Fruit fly (Drosophila melanogaster): Measurements from ENCODE around the gene CG42729.

The CG42729 gene

dm6 chr3L:15501646-15501972 is 25.7 kb downstream of the CG42729 start:
- no peak for TF ChIP-seq CG17802 (tag; optimal IDR thresholded peaks at IDR 0.05)
- TF ChIP-seq az2 (GFP tag; optimal IDR thresholded peaks at IDR 0.05) = no peak
- TF ChIP-seq Dek (tag; optimal IDR thresholded peaks at IDR 0.05) = no peak
- TF ChIP-seq Ptx1 (GFP tag; IDR thresholded peaks at IDR 0.05) = no peak
- TF ChIP-seq zf30C (GFP tag; optimal IDR thresholded peaks at IDR 0.05) = no peak
- TF ChIP-seq CG4820 (GFP tag; optimal IDR thresholded peaks at IDR 0.05) = no peak
- TF ChIP-seq Awh (GFP tag; IDR thresholded peaks at IDR 0.05) = no peak
- peak; percentile 14 for TF ChIP-seq CG12769 (tag; optimal IDR thresholded peaks at IDR 0.05)
- no peak for TF ChIP-seq C15 (GFP tag; IDR thresholded peaks at IDR 0.05)
- no peak for TF ChIP-seq Asciz (GFP tag; optimal IDR thresholded peaks at IDR 0.05)
- no peak for TF ChIP-seq CG8924 (tag; optimal IDR thresholded peaks at IDR 0.05)
- TF ChIP-seq CG9932 (GFP tag; IDR thresholded peaks at IDR 0.05) = 0 out of 2 replicates have a peak, but pooled peaks have one; percentile 23
- TF ChIP-seq CG2678 (tag; optimal IDR thresholded peaks at IDR 0.05) = peak; percentile 29
- TF ChIP-seq lilli (GFP tag; optimal IDR thresholded peaks at IDR 0.05) = peak; percentile 10
- TF ChIP-seq CG6175 (GFP tag; IDR thresholded peaks at IDR 0.05) = no peak
- no peak for TF ChIP-seq CG16779 (GFP tag; IDR thresholded peaks at IDR 0.05)
- TF ChIP-seq Bgb (GFP tag; IDR thresholded peaks at IDR 0.05; ENCODE audit: partially characterized antibody) = no peak
- no peak for TF ChIP-seq run (tag; optimal IDR thresholded peaks at IDR 0.05)
- 0 out of 2 replicates have a peak, but pooled peaks have one; percentile 36 for TF ChIP-seq CG42726 (GFP tag; IDR thresholded peaks at IDR 0.05; ENCODE audit: partially characterized antibody)
- no peak for TF ChIP-seq Gug (GFP tag; IDR thresholded peaks at IDR 0.05)
- no peak for TF ChIP-seq sd (tag; optimal IDR thresholded peaks at IDR 0.05)
- peak; percentile 34 for TF ChIP-seq CG18599 (GFP tag; optimal IDR thresholded peaks at IDR 0.05)
- no peak for TF ChIP-seq CG14014 (GFP tag; IDR thresholded peaks at IDR 0.05)
- no peak for TF ChIP-seq CG17361 (GFP tag; IDR thresholded peaks at IDR 0.05)
- no peak for TF ChIP-seq CG10959 (GFP tag; IDR thresholded peaks at IDR 0.05)
- no peak for TF ChIP-seq Poxn (GFP tag; IDR thresholded peaks at IDR 0.05)
- no peak for TF ChIP-seq CG8478 (optimal IDR thresholded peaks at IDR 0.05)
- no peak for TF ChIP-seq Hr3 (GFP tag; optimal IDR thresholded peaks at IDR 0.05)
- TF ChIP-seq CG14860 (GFP tag; IDR thresholded peaks at IDR 0.05; ENCODE audit: partially characterized antibody) = no peak
- peak; percentile 77 for TF ChIP-seq exex (tag; optimal IDR thresholded peaks at IDR 0.05)
- TF ChIP-seq dysf (GFP tag; IDR thresholded peaks at IDR 0.05) = no peak
- TF ChIP-seq row (GFP tag; IDR thresholded peaks at IDR 0.05) = 0 out of 3 replicates have a peak, but pooled peaks have one; percentile 7
- no peak for TF ChIP-seq vnd (GFP tag; IDR thresholded peaks at IDR 0.05; ENCODE audit: partially characterized antibody)
- no peak for TF ChIP-seq fru (optimal IDR thresholded peaks at IDR 0.05)
- peak; percentile 18 for TF ChIP-seq Fer1 (GFP tag; optimal IDR thresholded peaks at IDR 0.05)
- no peak for TF ChIP-seq CG18764 (GFP tag; optimal IDR thresholded peaks at IDR 0.05)
- no peak for TF ChIP-seq CG2875 (GFP tag; optimal IDR thresholded peaks at IDR 0.05)
- TF ChIP-seq trem (tag; optimal IDR thresholded peaks at IDR 0.05) = no peak
- TF ChIP-seq aop (GFP tag; IDR thresholded peaks at IDR 0.05) = no peak
- peak; percentile 69 for TF ChIP-seq cwo (GFP tag; optimal IDR thresholded peaks at IDR 0.05)
- no peak for TF ChIP-seq wek (GFP tag; optimal IDR thresholded peaks at IDR 0.05)
- TF ChIP-seq CG32532 (GFP tag; IDR thresholded peaks at IDR 0.05) = peak; percentile 21; the same call in 1 of the 2 replicates
- TF ChIP-seq Jarid2 (GFP tag; optimal IDR thresholded peaks at IDR 0.05) = no peak
- no peak for TF ChIP-seq CG9797 (GFP tag; optimal IDR thresholded peaks at IDR 0.05)
- peak; percentile 3 for TF ChIP-seq CG13296 (GFP tag; optimal IDR thresholded peaks at IDR 0.05)
- TF ChIP-seq Dll (GFP tag; IDR thresholded peaks at IDR 0.05; ENCODE audit: partially characterized antibody) = no peak
- no peak for TF ChIP-seq CG7271 (tag; optimal IDR thresholded peaks at IDR 0.05)
- no peak for TF ChIP-seq Dip3 (GFP tag; optimal IDR thresholded peaks at IDR 0.05)
- TF ChIP-seq toy (GFP tag; IDR thresholded peaks at IDR 0.05) = no peak
- TF ChIP-seq HLH54F (GFP tag; optimal IDR thresholded peaks at IDR 0.05) = no peak
- TF ChIP-seq lbe (GFP tag; optimal IDR thresholded peaks at IDR 0.05) = no peak
- peak; percentile 10 for TF ChIP-seq CG6854 (GFP tag; optimal IDR thresholded peaks at IDR 0.05)

Measured in whole organism, embryonic.